Fruit fly (Drosophila melanogaster) whole organism, prepupa: ENCODE results near the gene bib.

Experiments
- CG11294 ChIP-seq: fragments of 200-800 bp; sonication (Bioruptor generic); IDR thresholded peaks from 2 replicates; pipeline ENCODE4 v1.3.6; 2022; ENCODE audit warnings: missing biosample characterization, missing genetic modification characterization
- CG1621 ChIP-seq: fragments of 200-800 bp; sonication (Bioruptor generic); optimal IDR thresholded peaks from 3 replicates; lab custom pipeline; 2018; ENCODE audit warnings: missing biosample characterization, mild to moderate bottlenecking, missing genetic modification characterization
- CG3032 ChIP-seq: fragments of 200-800 bp; optimal IDR thresholded peaks from 2 replicates; lab custom pipeline; 2019; ENCODE audit warnings: missing biosample characterization, mild to moderate bottlenecking, missing genetic modification characterization, moderate library complexity
- CG32006 ChIP-seq: fragments of 200-800 bp; sonication (Bioruptor generic); optimal IDR thresholded peaks from 3 replicates; lab custom pipeline; 2017; ENCODE audit warnings: missing biosample characterization, mild to moderate bottlenecking, missing genetic modification characterization
- CG8632 ChIP-seq: fragments of 200-800 bp; sonication (Bioruptor generic); optimal IDR thresholded peaks from 3 replicates; lab custom pipeline; 2016; ENCODE audit warnings: missing biosample characterization, missing genetic modification characterization
- Gug ChIP-seq: fragments of 200-800 bp; sonication (Bioruptor generic); IDR thresholded peaks from 2 replicates; pipeline ENCODE4 v1.3.6; 2022; ENCODE audit warnings: missing biosample characterization, missing genetic modification characterization
- OdsH ChIP-seq: fragments of 200-800 bp; sonication (Bioruptor generic); optimal IDR thresholded peaks from 3 replicates; lab custom pipeline; 2016; ENCODE audit warnings: missing biosample characterization, missing genetic modification characterization
- dac ChIP-seq: fragments of 200-800 bp; sonication (Bioruptor generic); optimal IDR thresholded peaks from 2 replicates; lab custom pipeline; 2017; ENCODE audit warnings: missing biosample characterization, mild to moderate bottlenecking, missing genetic modification characterization
- fd59A ChIP-seq: fragments of 200-800 bp; sonication (Bioruptor generic); optimal IDR thresholded peaks from 2 replicates; lab custom pipeline; 2017; ENCODE audit warnings: missing biosample characterization, mild to moderate bottlenecking, missing genetic modification characterization, missing genetic modification reagents
- fkh ChIP-seq: fragments of 200-800 bp; sonication (Bioruptor generic); optimal IDR thresholded peaks from 3 replicates; lab custom pipeline; 2017; ENCODE audit warnings: missing biosample characterization, mild to moderate bottlenecking, missing genetic modification characterization, moderate library complexity
- topi ChIP-seq: fragments of 200-800 bp; sonication (Bioruptor generic); optimal IDR thresholded peaks from 3 replicates; lab custom pipeline; 2016; ENCODE audit warnings: missing biosample characterization, missing genetic modification characterization

dm6 chr2L:9966983-9967737 is 17.3 kb upstream of the bib start, which contains the start of the genes Dref and RpL13:
- TF ChIP-seq fd59A: peak; percentile 60
- TF ChIP-seq CG8632: peak; percentile 84
- TF ChIP-seq fkh (GFP tag; lab: Kevin White, UChicago): peak; percentile 79
- TF ChIP-seq OdsH (GFP tag; lab: Kevin White, UChicago): peak; percentile 78
- TF ChIP-seq CG11294 (GFP tag; lab: Robert Waterston, UW): no peak
- no peak for TF ChIP-seq CG32006 (GFP tag; lab: Kevin White, UChicago)
- peak; percentile 83 for TF ChIP-seq CG1621
- TF ChIP-seq CG3032 (tag; lab: Kevin White, UChicago): peak; percentile 68
- TF ChIP-seq Gug: peak; percentile 44
- TF ChIP-seq topi (GFP tag; lab: Kevin White, UChicago): peak; percentile 85
- peak; percentile 46 for TF ChIP-seq dac (GFP tag; lab: Kevin White, UChicago)
